Worm (Caenorhabditis elegans): ENCODE results near the gene F48F5.8.

Gene F48F5.8

DNA sequence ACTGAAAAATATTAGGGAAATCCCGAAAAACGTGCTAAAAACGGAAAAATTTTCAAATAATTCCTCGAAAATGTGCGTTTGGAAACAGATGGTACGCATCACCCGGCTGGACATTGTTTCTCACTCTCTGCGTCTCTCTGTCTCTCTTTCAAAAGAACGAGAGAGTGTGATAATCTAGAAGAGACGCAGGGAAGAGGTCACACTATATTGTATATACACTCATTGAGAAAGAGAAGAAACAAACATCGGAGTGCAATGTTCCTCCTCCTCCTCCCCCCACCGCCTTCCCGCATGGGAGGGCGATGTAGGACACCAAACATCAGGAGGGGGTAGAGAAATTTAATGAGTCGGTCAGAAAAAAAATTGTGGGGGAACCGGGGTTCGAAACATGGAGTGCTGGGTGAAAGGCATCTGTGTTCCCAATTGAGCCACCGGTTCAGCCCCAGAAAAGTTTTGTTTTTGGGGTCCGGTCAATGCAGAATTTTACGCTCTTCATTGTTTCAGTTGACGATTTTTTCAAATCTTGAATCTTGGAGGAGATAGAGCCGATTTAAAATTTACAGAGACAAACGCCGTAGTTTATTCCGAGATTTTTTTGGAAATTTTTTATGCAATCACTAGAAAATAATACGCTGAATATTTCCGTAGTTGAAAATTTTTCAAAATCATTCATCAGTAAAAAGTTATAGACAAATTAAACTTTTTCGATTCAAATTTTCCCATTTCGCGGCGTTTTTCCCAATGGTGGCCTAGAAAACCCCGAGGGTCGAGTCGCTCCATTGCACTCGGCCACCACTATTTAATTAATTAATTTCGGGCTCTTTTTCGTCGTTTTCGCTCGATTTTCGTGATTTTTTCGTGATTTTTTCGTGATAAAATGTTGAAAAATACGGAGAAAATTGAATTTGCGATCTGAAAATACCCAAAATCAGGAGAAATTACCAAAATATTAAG, 636 bp upstream of the F48F5.8 start:
- TF ChIP-seq daf-12 (tag; optimal IDR thresholded peaks at IDR 0.05), result no peak
- TF ChIP-seq nhr-6 (tag; optimal IDR thresholded peaks at IDR 0.05), result peak; percentile 49
- TF ChIP-seq dmd-8 (GFP tag; IDR thresholded peaks at IDR 0.05), result 0 out of 2 replicates have a peak, but pooled peaks have one; percentile 24
- no peak for TF ChIP-seq F10B5.3 (tag; optimal IDR thresholded peaks at IDR 0.05)
- TF ChIP-seq Y5F2A.4 (GFP tag; optimal IDR thresholded peaks at IDR 0.05), result no peak
- TF ChIP-seq fos-1 (tag; optimal IDR thresholded peaks at IDR 0.05), result no peak
- no peak for TF ChIP-seq ceh-82 (tag; optimal IDR thresholded peaks at IDR 0.05)
- no peak for TF ChIP-seq gei-8 (GFP tag; optimal IDR thresholded peaks at IDR 0.05)
- no peak for TF ChIP-seq php-3 (GFP tag; IDR thresholded peaks at IDR 0.05)
- TF ChIP-seq unc-130 (GFP tag; optimal IDR thresholded peaks at IDR 0.05), result peak; percentile 58
- 0 out of 2 replicates have a peak, but pooled peaks have one; percentile 10 for TF ChIP-seq ceh-20 (GFP tag; IDR thresholded peaks at IDR 0.05)
- TF ChIP-seq nhr-28 (tag; optimal IDR thresholded peaks at IDR 0.05), result peak; percentile 60
- no peak for TF ChIP-seq daf-16 (GFP tag; optimal IDR thresholded peaks at IDR 0.05)
- TF ChIP-seq daf-16 (tag; optimal IDR thresholded peaks at IDR 0.05), result peak; percentile 86
- TF ChIP-seq lin-1 (GFP tag; IDR thresholded peaks at IDR 0.05), result no peak
- TF ChIP-seq spr-3 (GFP tag; optimal IDR thresholded peaks at IDR 0.05), result peak; percentile 51
- TF ChIP-seq dmd-6 (GFP tag; IDR thresholded peaks at IDR 0.05), result peak; percentile 67
- no peak for TF ChIP-seq ZK337.2 (GFP tag; IDR thresholded peaks at IDR 0.05)
- TF ChIP-seq fkh-10 (GFP tag; optimal IDR thresholded peaks at IDR 0.05), result peak; percentile 10
- peak; percentile 55 for TF ChIP-seq mep-1 (tag; optimal IDR thresholded peaks at IDR 0.05)
- TF ChIP-seq zfp-2 (tag; optimal IDR thresholded peaks at IDR 0.05), result no peak
- TF ChIP-seq nhr-48 (tag; optimal IDR thresholded peaks at IDR 0.05), result peak; percentile 38
- peak; percentile 53 for TF ChIP-seq mxl-3 (GFP tag; optimal IDR thresholded peaks at IDR 0.05)
- 0 out of 2 replicates have a peak, but pooled peaks have one; percentile 25 for TF ChIP-seq egl-43 (GFP tag; IDR thresholded peaks at IDR 0.05)
- TF ChIP-seq F44E2.7 (GFP tag; IDR thresholded peaks at IDR 0.05), result no peak
- peak; percentile 77 for TF ChIP-seq dve-1 (tag; optimal IDR thresholded peaks at IDR 0.05; ENCODE audit: insufficient read depth)
- peak; percentile 58; the same call in 1 of the 2 replicates for TF ChIP-seq hmg-1.1 (GFP tag; IDR thresholded peaks at IDR 0.05)
- no peak for TF ChIP-seq madf-9 (GFP tag; conservative IDR thresholded peaks at IDR 0.05)
- peak; percentile 24 to 71 for TF ChIP-seq mdl-1 (tag; optimal IDR thresholded peaks at IDR 0.05)
- TF ChIP-seq dpl-1 (GFP tag; optimal IDR thresholded peaks at IDR 0.05), result peak; percentile 90
- TF ChIP-seq lin-13 (GFP tag; optimal IDR thresholded peaks at IDR 0.05), result no peak
- TF ChIP-seq Y75B8A.6 (GFP tag; IDR thresholded peaks at IDR 0.05), result no peak
- no peak for TF ChIP-seq ceh-44 (GFP tag; IDR thresholded peaks at IDR 0.05)
- TF ChIP-seq pqm-1 (tag; optimal IDR thresholded peaks at IDR 0.05), result peak; percentile 2
- no peak for TF ChIP-seq ztf-7 (tag; optimal IDR thresholded peaks at IDR 0.05)
- TF ChIP-seq R02D3.7 (tag; optimal IDR thresholded peaks at IDR 0.05), result no peak
- 0 out of 2 replicates have a peak, but pooled peaks have one; percentile 44 for TF ChIP-seq nhr-41 (GFP tag; IDR thresholded peaks at IDR 0.05)
- peak; percentile 88 for TF ChIP-seq hlh-11 (tag; optimal IDR thresholded peaks at IDR 0.05)
- TF ChIP-seq madf-5 (GFP tag; IDR thresholded peaks at IDR 0.05), result no peak
- TF ChIP-seq mxl-2 (GFP tag; conservative IDR thresholded peaks at IDR 0.05), result no peak
- TF ChIP-seq lsy-2 (tag; optimal IDR thresholded peaks at IDR 0.05), result peak in 1 of 2 experiments; percentile 36
- no peak for TF ChIP-seq ZK546.5 (tag; optimal IDR thresholded peaks at IDR 0.05)
- no peak for TF ChIP-seq saeg-2 (GFP tag; IDR thresholded peaks at IDR 0.05)
- peak; percentile 70 for TF ChIP-seq duxl-1 (tag; optimal IDR thresholded peaks at IDR 0.05; ENCODE audit: poor library complexity)
- no peak for TF ChIP-seq daf-8 (GFP tag; IDR thresholded peaks at IDR 0.05)
- TF ChIP-seq aha-1 (tag), result peak; percentile 81
- TF ChIP-seq arid-1 (GFP tag; conservative IDR thresholded peaks at IDR 0.05), result no peak
- peak; percentile 62 for TF ChIP-seq lin-38 (GFP tag; IDR thresholded peaks at IDR 0.05)
- TF ChIP-seq hlh-30 (tag; optimal IDR thresholded peaks at IDR 0.05; ENCODE audit: insufficient read depth), result peak; percentile 71

All from whole organism, L4 larva.